Fruit fly (Drosophila melanogaster) whole organism, embryonic: ENCODE results near the gene CG46458.

Experiments
- Abd-B ChIP-seq: fragments of 200-800 bp; sonication (Bioruptor generic); optimal IDR thresholded peaks from 2 replicates; lab custom pipeline; 2018; ENCODE audit warnings: missing biosample characterization, mild to moderate bottlenecking, missing genetic modification characterization, moderate library complexity
- CG11504 ChIP-seq: fragments of 200-800 bp; sonication (Bioruptor generic); optimal IDR thresholded peaks from 3 replicates; lab custom pipeline; 2019; ENCODE audit warnings: missing biosample characterization, mild to moderate bottlenecking, missing genetic modification characterization, moderate library complexity
- CG12071 ChIP-seq: fragments of 200-800 bp; sonication (Bioruptor generic); optimal IDR thresholded peaks from 3 replicates; lab custom pipeline; 2018; ENCODE audit warnings: missing biosample characterization, mild to moderate bottlenecking, missing genetic modification characterization
- CG15479 ChIP-seq: fragments of 200-800 bp; sonication (Bioruptor generic); optimal IDR thresholded peaks from 3 replicates; lab custom pipeline; 2019; ENCODE audit warnings: missing biosample characterization, mild to moderate bottlenecking, missing genetic modification characterization, moderate library complexity
- CG15514 ChIP-seq: fragments of 200-800 bp; sonication (Bioruptor generic); optimal IDR thresholded peaks from 3 replicates; lab custom pipeline; 2017; ENCODE audit warnings: missing biosample characterization, missing genetic modification characterization, mild to moderate bottlenecking, moderate library complexity, missing genetic modification reagents
- CG1647 ChIP-seq: fragments of 200-800 bp; sonication (Bioruptor generic); optimal IDR thresholded peaks from 3 replicates; lab custom pipeline; 2016; ENCODE audit warnings: missing biosample characterization, missing genetic modification characterization
- CG17328 ChIP-seq: fragments of 200-800 bp; sonication (Bioruptor generic); IDR thresholded peaks from 2 replicates; pipeline ENCODE4 v1.3.6; 2022; ENCODE audit warnings: missing biosample characterization, missing genetic modification characterization
- CG17829 ChIP-seq: fragments of 200-800 bp; optimal IDR thresholded peaks from 2 replicates; lab custom pipeline; 2019; ENCODE audit warnings: missing biosample characterization, mild to moderate bottlenecking, missing genetic modification characterization, moderate library complexity
- CG2199 ChIP-seq: fragments of 200-800 bp; sonication (Bioruptor generic); IDR thresholded peaks from 3 replicates; pipeline ENCODE4 v1.3.6; 2022; ENCODE audit warnings: missing biosample characterization, missing genetic modification characterization
- CG31441 ChIP-seq: fragments of 200-800 bp; sonication (Bioruptor generic); IDR thresholded peaks from 2 replicates; pipeline ENCODE4 v1.3.6; 2022; ENCODE audit warnings: missing biosample characterization, missing genetic modification characterization
- CG34224 ChIP-seq: fragments of 200-800 bp; sonication (Bioruptor generic); IDR thresholded peaks from 3 replicates; pipeline ENCODE4 v1.3.6; 2022; ENCODE audit warnings: missing biosample characterization, missing genetic modification characterization; ENCODE audit not compliant: partially characterized antibody
- CG5245 ChIP-seq: fragments of 200-800 bp; sonication (Bioruptor generic); optimal IDR thresholded peaks from 3 replicates; lab custom pipeline; 2016; ENCODE audit warnings: missing biosample characterization, missing genetic modification characterization
- CG6791 ChIP-seq: fragments of 200-800 bp; sonication (Bioruptor generic); IDR thresholded peaks from 3 replicates; pipeline ENCODE4 v1.3.6; 2022; ENCODE audit warnings: missing biosample characterization, missing genetic modification characterization; ENCODE audit not compliant: partially characterized antibody
- CG7271 ChIP-seq: fragments of 200-800 bp; sonication (Bioruptor generic); optimal IDR thresholded peaks from 2 replicates; lab custom pipeline; 2018; ENCODE audit warnings: missing biosample characterization, mild to moderate bottlenecking, missing genetic modification characterization, moderate library complexity
- CG7839 ChIP-seq: fragments of 200-800 bp; sonication (Bioruptor generic); optimal IDR thresholded peaks from 3 replicates; lab custom pipeline; 2018; ENCODE audit warnings: missing biosample characterization, mild to moderate bottlenecking, missing genetic modification characterization, moderate library complexity
- CG8290 ChIP-seq, 3 experiments: fragments of 200-800 bp; sonication (Bioruptor generic); optimal IDR thresholded peaks; 2 replicates each; lab custom pipeline; 2016 to 2019; ENCODE audit warnings: missing biosample characterization in 3 of 3, missing genetic modification characterization in 3 of 3, mild to moderate bottlenecking in 2 of 3, moderate library complexity in 1 of 3
- CoRest ChIP-seq: fragments of 200-800 bp; sonication (Bioruptor generic); optimal IDR thresholded peaks from 3 replicates; lab custom pipeline; 2018; ENCODE audit warnings: missing biosample characterization, mild to moderate bottlenecking, missing genetic modification characterization, moderate library complexity
- Dp ChIP-seq: fragments of 200-800 bp; sonication (Bioruptor generic); optimal IDR thresholded peaks from 2 replicates; lab custom pipeline; 2018; ENCODE audit warnings: missing biosample characterization, mild to moderate bottlenecking, missing genetic modification characterization, moderate library complexity
- Drgx ChIP-seq: fragments of 200-800 bp; sonication (Bioruptor generic); IDR thresholded peaks from 2 replicates; pipeline ENCODE4 v1.3.6; 2022; ENCODE audit warnings: missing biosample characterization, missing genetic modification characterization
- E2f1 ChIP-seq: fragments of 200-800 bp; sonication (Bioruptor generic); IDR thresholded peaks from 2 replicates; pipeline ENCODE4 v1.3.6; 2022; ENCODE audit warnings: missing biosample characterization, missing genetic modification characterization
- Eip74EF ChIP-seq, 2 experiments: fragments of 200-800 bp in 1 of 2; fragments of >200 bp in 1 of 2; sonication (Bioruptor generic) in 1 of 2; optimal IDR thresholded peaks; 2 replicates each; lab custom pipeline; 2017 to 2019; ENCODE audit warnings: missing biosample characterization in 2 of 2, missing genetic modification characterization in 2 of 2, mild to moderate bottlenecking in 1 of 2, moderate library complexity in 1 of 2
- HLH3B ChIP-seq: fragments of 200-800 bp; sonication (Bioruptor generic); IDR thresholded peaks from 2 replicates; pipeline ENCODE4 v1.3.6; 2022; ENCODE audit warnings: missing biosample characterization, missing genetic modification characterization
- HLHmδ ChIP-seq: fragments of 200-800 bp; sonication (Bioruptor generic); optimal IDR thresholded peaks from 2 replicates; lab custom pipeline; 2018; ENCODE audit warnings: missing biosample characterization, mild to moderate bottlenecking, missing genetic modification characterization, moderate library complexity
- Kr ChIP-seq: fragments of 200-800 bp; sonication (Bioruptor generic); optimal IDR thresholded peaks from 2 replicates; lab custom pipeline; 2017; ENCODE audit warnings: missing biosample characterization, mild to moderate bottlenecking, missing genetic modification characterization
- Scr ChIP-seq: fragments of 200-800 bp; sonication (Bioruptor generic); IDR thresholded peaks from 2 replicates; pipeline ENCODE4 v1.3.6; 2022; ENCODE audit warnings: missing biosample characterization, missing genetic modification characterization; ENCODE audit not compliant: partially characterized antibody
- Sox102F ChIP-seq: fragments of 200-800 bp; sonication (Bioruptor generic); optimal IDR thresholded peaks from 2 replicates; lab custom pipeline; 2018; ENCODE audit warnings: missing biosample characterization, mild to moderate bottlenecking, missing genetic modification characterization, moderate library complexity
- Trl ChIP-seq, 3 experiments: fragments of >200 bp in 2 of 3; fragments of 200-800 bp in 1 of 3; sonication (Bioruptor generic) in 1 of 3; optimal IDR thresholded peaks; 2 replicates in 1 of 3; 3 replicates in 2 of 3; lab custom pipeline; 2016 to 2017; ENCODE audit warnings: missing biosample characterization in 1 of 3, missing genetic modification characterization in 1 of 3
- Xbp1 ChIP-seq: fragments of 200-800 bp; sonication (Bioruptor generic); optimal IDR thresholded peaks from 3 replicates; lab custom pipeline; 2016; ENCODE audit warnings: missing biosample characterization, mild to moderate bottlenecking, missing genetic modification characterization
- aop ChIP-seq: fragments of 200-800 bp; sonication (Bioruptor generic); IDR thresholded peaks from 2 replicates; pipeline ENCODE4 v1.3.6; 2022; ENCODE audit warnings: missing biosample characterization, missing genetic modification characterization
- cg ChIP-seq: fragments of 200-800 bp; sonication (Bioruptor generic); optimal IDR thresholded peaks from 3 replicates; lab custom pipeline; 2019; ENCODE audit warnings: missing biosample characterization, mild to moderate bottlenecking, missing genetic modification characterization, moderate library complexity
- chinmo ChIP-seq: fragments of 200-800 bp; sonication (Bioruptor generic); IDR thresholded peaks from 4 replicates; pipeline ENCODE4 v1.3.6; 2022; ENCODE audit warnings: missing biosample characterization, missing genetic modification characterization; ENCODE audit not compliant: partially characterized antibody
- cwo ChIP-seq: fragments of 200-800 bp; sonication (Bioruptor generic); optimal IDR thresholded peaks from 3 replicates; lab custom pipeline; 2017; ENCODE audit warnings: missing biosample characterization, missing genetic modification characterization, mild to moderate bottlenecking, moderate library complexity, missing genetic modification reagents
- ewg ChIP-seq: fragments of 200-800 bp; sonication (Bioruptor generic); optimal IDR thresholded peaks from 3 replicates; lab custom pipeline; 2017; ENCODE audit warnings: mild to moderate bottlenecking, missing biosample characterization, missing genetic modification reagents, missing genetic modification characterization
- gce ChIP-seq: fragments of 200-800 bp; sonication (Bioruptor generic); IDR thresholded peaks from 3 replicates; pipeline ENCODE4 v1.3.6; 2022; ENCODE audit warnings: missing biosample characterization, missing genetic modification characterization
- hb ChIP-seq: fragments of 200-800 bp; sonication (Bioruptor generic); IDR thresholded peaks from 3 replicates; pipeline ENCODE4 v1.3.6; 2022; ENCODE audit warnings: missing biosample characterization, missing genetic modification characterization; ENCODE audit not compliant: partially characterized antibody
- her ChIP-seq: fragments of 200-800 bp; sonication (Bioruptor generic); optimal IDR thresholded peaks from 2 replicates; lab custom pipeline; 2016; ENCODE audit warnings: missing biosample characterization, missing genetic modification characterization
- insv ChIP-seq, 2 experiments: fragments of 200-800 bp; sonication (Bioruptor generic); optimal IDR thresholded peaks; 3 replicates each; lab custom pipeline; 2016 to 2018; ENCODE audit warnings: missing biosample characterization in 2 of 2, missing genetic modification characterization in 2 of 2
- maf-S ChIP-seq: fragments of 200-800 bp; sonication (Bioruptor generic); optimal IDR thresholded peaks from 2 replicates; lab custom pipeline; 2016; ENCODE audit warnings: missing biosample characterization, missing genetic modification characterization
- nerfin-1 ChIP-seq: fragments of 200-800 bp; sonication (Bioruptor generic); optimal IDR thresholded peaks from 3 replicates; lab custom pipeline; 2019; ENCODE audit warnings: missing biosample characterization, mild to moderate bottlenecking, missing genetic modification characterization, moderate library complexity
- pros ChIP-seq: fragments of 200-800 bp; sonication (Bioruptor generic); optimal IDR thresholded peaks from 3 replicates; lab custom pipeline; 2019; ENCODE audit warnings: missing biosample characterization, mild to moderate bottlenecking, missing genetic modification characterization, moderate library complexity
- sens ChIP-seq: fragments of 200-800 bp; sonication (Bioruptor generic); peaks from one replicate; lab custom pipeline; 2016; ENCODE audit warnings: missing biosample characterization, missing genetic modification characterization
- seq ChIP-seq: fragments of 200-800 bp; sonication (Bioruptor generic); IDR thresholded peaks from 2 replicates; pipeline ENCODE4 v1.3.6; 2022; ENCODE audit warnings: missing biosample characterization, missing genetic modification characterization
- sim ChIP-seq: fragments of 200-800 bp; sonication (Bioruptor generic); IDR thresholded peaks from 2 replicates; pipeline ENCODE4 v1.3.6; 2022; ENCODE audit warnings: missing biosample characterization, missing genetic modification characterization
- sr ChIP-seq: fragments of 200-800 bp; sonication (Bioruptor generic); IDR thresholded peaks from 3 replicates; pipeline ENCODE4 v1.3.6; 2022; ENCODE audit warnings: missing biosample characterization, missing genetic modification characterization
- tx ChIP-seq: fragments of 200-800 bp; sonication (Bioruptor generic); optimal IDR thresholded peaks from 2 replicates; lab custom pipeline; 2016; ENCODE audit warnings: missing biosample characterization, missing genetic modification characterization
- unpg ChIP-seq: fragments of 200-800 bp; sonication (Bioruptor generic); optimal IDR thresholded peaks from 3 replicates; lab custom pipeline; 2018; ENCODE audit warnings: missing biosample characterization, mild to moderate bottlenecking, missing genetic modification characterization, moderate library complexity
- vvl ChIP-seq: fragments of 200-800 bp; sonication (Bioruptor generic); IDR thresholded peaks from 2 replicates; pipeline ENCODE4 v1.3.6; 2022; ENCODE audit warnings: missing biosample characterization, missing genetic modification characterization
- z ChIP-seq: fragments of 200-800 bp; sonication (Bioruptor generic); IDR thresholded peaks from 3 replicates; pipeline ENCODE4 v1.3.6; 2022; ENCODE audit warnings: missing biosample characterization, missing genetic modification characterization
- zfh2 ChIP-seq: fragments of 200-800 bp; sonication (Bioruptor generic); optimal IDR thresholded peaks from 2 replicates; lab custom pipeline; 2016; ENCODE audit warnings: missing biosample characterization, missing genetic modification characterization

Gene CG46458

dm6 chr3R:6848595-6848994, 109.6 kb downstream of the CG46458 start (continued):
- TF ChIP-seq CG31441 (GFP tag; lab: Robert Waterston, UW) (no peak), her (GFP tag; lab: Kevin White, UChicago) (no peak), vvl (GFP tag; lab: Robert Waterston, UW) (peak; percentile 43; the same call in 1 of the 2 replicates), zfh2 (GFP tag; lab: Kevin White, UChicago) (no peak), Eip74EF (GFP tag; optimal IDR thresholded peaks at IDR 0.05; lab: Kevin White, UChicago) (no peak), Kr (no peak), Xbp1 (GFP tag; lab: Kevin White, UChicago) (no peak), tx (no peak), sens (peak; percentile 41), pros (GFP tag; lab: Kevin White, UChicago) (peak; percentile 38), Dp (peak; percentile 38), CG17829 (no peak), HLH3B (no peak), Scr (peak; percentile 51; the same call in 1 of the 2 replicates), z (GFP tag; lab: Robert Waterston, UW) (peak; percentile 32; the same call in 1 of the 3 replicates), sim (no peak), cwo (no peak), HLHmδ (GFP tag; lab: Kevin White, UChicago) (no peak), ewg (GFP tag; lab: Kevin White, UChicago) (peak; percentile 65), CG15479 (GFP tag; lab: Kevin White, UChicago) (peak; percentile 60), CG11504 (tag; lab: Kevin White, UChicago) (peak; percentile 1), CG7271 (no peak), CG1647 (no peak), CG7839 (tag; lab: Kevin White, UChicago) (no peak), CG15514 (no peak), maf-S (GFP tag; lab: Kevin White, UChicago) (no peak), CG17328 (no peak), nerfin-1 (tag; lab: Kevin White, UChicago) (no peak), Drgx (no peak), seq (GFP tag; lab: Robert Waterston, UW) (peak; percentile 28; the same call in 1 of the 2 replicates), Sox102F (GFP tag; lab: Kevin White, UChicago) (no peak), cg (GFP tag; lab: Kevin White, UChicago) (peak; percentile 98), insv (GFP tag; optimal IDR thresholded peaks at IDR 0.05; lab: Kevin White, UChicago) (peak in 1 of 2 experiments; percentile 10), CG12071 (GFP tag; lab: Kevin White, UChicago) (no peak), CoRest (tag; lab: Kevin White, UChicago) (peak; percentile 57), CG2199 (GFP tag; lab: Robert Waterston, UW) (peak; percentile 87; the same call in 2 of the 3 replicates), Trl (optimal IDR thresholded peaks at IDR 0.05; lab: Kevin White, UChicago) (peak; percentile 72 to 74), Trl (GFP tag; optimal IDR thresholded peaks at IDR 0.05; lab: Kevin White, UChicago) (no peak), sr (GFP tag; lab: Robert Waterston, UW) (no peak), E2f1 (GFP tag; lab: Robert Waterston, UW) (no peak), gce (GFP tag; lab: Robert Waterston, UW) (no peak), CG34224 (GFP tag; lab: Robert Waterston, UW) (no peak), unpg (GFP tag; lab: Kevin White, UChicago) (no peak), chinmo (GFP tag; lab: Robert Waterston, UW) (peak; percentile 92), Abd-B (GFP tag; lab: Kevin White, UChicago) (no peak), CG6791 (GFP tag; lab: Robert Waterston, UW) (no peak), CG8290 (GFP tag; optimal IDR thresholded peaks at IDR 0.05; lab: Kevin White, UChicago) (no peak), CG8290 (tag; optimal IDR thresholded peaks at IDR 0.05; lab: Kevin White, UChicago) (no peak), aop (GFP tag; lab: Robert Waterston, UW) (no peak), CG5245 (no peak), hb (GFP tag; lab: Robert Waterston, UW) (no peak)
